Worm (Caenorhabditis elegans) whole organism, L4 larva: ENCODE data around the gene F14F7.4.

Source experiments
- D1046.2 ChIP-seq: fragments of 200-800 bp; sonication (Bioruptor generic); IDR thresholded peaks from 2 replicates; pipeline ENCODE4 v1.3.6; 2022; ENCODE audit warnings: missing genetic modification characterization, missing compliant biosample characterization
- F10B5.3 ChIP-seq: sonication (generic microtip); optimal IDR thresholded peaks from 2 replicates; lab custom pipeline; 2016; ENCODE audit warnings: mild to moderate bottlenecking, missing genetic modification characterization, missing compliant biosample characterization
- F26F4.8 ChIP-seq: fragments of 200-800 bp; sonication (Bioruptor generic); conservative IDR thresholded peaks from 2 replicates; pipeline ENCODE4 v1.3.6; 2022; ENCODE audit warnings: missing genetic modification characterization, missing compliant biosample characterization
- R02D3.7 ChIP-seq: fragments of 150-350 bp; sonication (generic microtip); optimal IDR thresholded peaks from 3 replicates; lab custom pipeline; 2014; ENCODE audit warnings: missing biosample characterization, missing genetic modification characterization
- T26A8.4 ChIP-seq: fragments of 200-800 bp; sonication (Bioruptor generic); IDR thresholded peaks from 2 replicates; pipeline ENCODE4 v1.3.6; 2022; ENCODE audit warnings: missing genetic modification characterization, missing compliant biosample characterization
- Y48G9A.11 ChIP-seq: fragments of 200-800 bp; sonication (Bioruptor generic); IDR thresholded peaks from 2 replicates; pipeline ENCODE4 v1.3.6; 2022; ENCODE audit warnings: missing genetic modification reagents, missing genetic modification characterization, missing compliant biosample characterization
- Y5F2A.4 ChIP-seq: fragments of 200-800 bp; sonication (Bioruptor generic); optimal IDR thresholded peaks from 2 replicates; lab custom pipeline; 2018; ENCODE audit warnings: mild to moderate bottlenecking, missing genetic modification characterization, missing compliant biosample characterization
- ZK546.5 ChIP-seq, 2 experiments: sonication (generic microtip); optimal IDR thresholded peaks; 2 replicates each; lab custom pipeline; 2017; ENCODE audit warnings: missing biosample characterization in 2 of 2, missing genetic modification characterization in 2 of 2
- aha-1 ChIP-seq: fragments of 150-350 bp; peaks from one replicate; lab custom pipeline; 2014; ENCODE audit warnings: missing biosample characterization, missing genetic modification characterization
- aly-2 ChIP-seq: sonication (generic microtip); optimal IDR thresholded peaks from 2 replicates; lab custom pipeline; 2018; ENCODE audit warnings: missing biosample characterization, missing genetic modification characterization
- arid-1 ChIP-seq: fragments of 200-800 bp; sonication (Bioruptor generic); conservative IDR thresholded peaks from 2 replicates; pipeline ENCODE4 v1.3.6; 2022; ENCODE audit warnings: missing genetic modification reagents, missing genetic modification characterization, missing compliant biosample characterization
- ceh-20 ChIP-seq: fragments of 200-800 bp; sonication (Bioruptor generic); IDR thresholded peaks from 2 replicates; pipeline ENCODE4 v1.3.6; 2022; ENCODE audit warnings: missing genetic modification reagents, missing genetic modification characterization, missing compliant biosample characterization
- ceh-62 ChIP-seq: sonication (generic microtip); optimal IDR thresholded peaks from 2 replicates; lab custom pipeline; 2017; ENCODE audit warnings: missing biosample characterization, missing genetic modification characterization
- ceh-82 ChIP-seq: sonication (generic microtip); optimal IDR thresholded peaks from 2 replicates; lab custom pipeline; 2017; ENCODE audit warnings: missing biosample characterization, missing genetic modification characterization
- ces-1 ChIP-seq: fragments of 150-350 bp; sonication (generic microtip); optimal IDR thresholded peaks from 4 replicates; lab custom pipeline; 2014; ENCODE audit warnings: missing biosample characterization, missing genetic modification reagents, missing genetic modification characterization
- daf-12 ChIP-seq: fragments of 150-350 bp; optimal IDR thresholded peaks from 2 replicates; lab custom pipeline; 2014; ENCODE audit warnings: missing biosample characterization, missing genetic modification reagents, missing genetic modification characterization
- duxl-1 ChIP-seq: sonication (generic microtip); optimal IDR thresholded peaks from 2 replicates; lab custom pipeline; 2016; ENCODE audit warnings: mild to moderate bottlenecking, missing genetic modification characterization, moderate library complexity, missing compliant biosample characterization; ENCODE audit not compliant: poor library complexity
- dve-1 ChIP-seq: sonication (generic microtip); optimal IDR thresholded peaks from 2 replicates; lab custom pipeline; 2017; ENCODE audit warnings: antibody characterized with exemption, mild to moderate bottlenecking, missing genetic modification characterization, missing compliant biosample characterization; ENCODE audit not compliant: insufficient read depth
- egl-27 ChIP-seq: sonication (generic microtip); optimal IDR thresholded peaks from 3 replicates; lab custom pipeline; 2017; ENCODE audit warnings: missing biosample characterization, missing genetic modification reagents, missing genetic modification characterization
- gei-8 ChIP-seq: fragments of 200-800 bp; sonication (Bioruptor generic); optimal IDR thresholded peaks from 2 replicates; lab custom pipeline; 2018; ENCODE audit warnings: mild to moderate bottlenecking, missing genetic modification characterization, missing compliant biosample characterization
- hif-1 ChIP-seq, 2 experiments: sonication (generic microtip); optimal IDR thresholded peaks; 2 replicates each; lab custom pipeline; 2016 to 2017; ENCODE audit warnings: missing compliant biosample characterization in 2 of 2, missing genetic modification characterization in 2 of 2, missing genetic modification reagents in 2 of 2, missing genotype in 2 of 2, mild to moderate bottlenecking in 1 of 2
- hlh-11 ChIP-seq: fragments of 200-800 bp; sonication (Bioruptor generic); optimal IDR thresholded peaks from 2 replicates; lab custom pipeline; 2018; ENCODE audit warnings: mild to moderate bottlenecking, missing genetic modification characterization, missing compliant biosample characterization
- hlh-30 ChIP-seq: sonication (generic microtip); optimal IDR thresholded peaks from 2 replicates; lab custom pipeline; 2017; ENCODE audit warnings: antibody characterized with exemption, mild to moderate bottlenecking, missing genetic modification characterization, missing compliant biosample characterization; ENCODE audit not compliant: insufficient read depth
- jun-1 ChIP-seq: fragments of 150-350 bp; optimal IDR thresholded peaks from 2 replicates; lab custom pipeline; 2014; ENCODE audit warnings: missing biosample characterization, missing genetic modification reagents, missing genetic modification characterization
- lin-1 ChIP-seq: fragments of 200-800 bp; sonication (Bioruptor generic); IDR thresholded peaks from 2 replicates; pipeline ENCODE4 v1.3.6; 2022; ENCODE audit warnings: missing genetic modification reagents, missing genetic modification characterization, missing compliant biosample characterization
- lin-13 ChIP-seq: fragments of 150-350 bp; optimal IDR thresholded peaks from 2 replicates; lab custom pipeline; 2014; ENCODE audit warnings: missing biosample characterization, missing genetic modification reagents, missing genetic modification characterization
- lin-15B ChIP-seq: fragments of 150-350 bp; sonication (generic microtip); optimal IDR thresholded peaks from 3 replicates; lab custom pipeline; 2014; ENCODE audit warnings: missing biosample characterization, missing genetic modification characterization
- lin-29 ChIP-seq: fragments of 200-800 bp; sonication (Bioruptor generic); IDR thresholded peaks from 2 replicates; pipeline ENCODE4 v1.3.6; 2022; ENCODE audit warnings: missing genetic modification reagents, missing genetic modification characterization, missing compliant biosample characterization
- lin-39 ChIP-seq: fragments of 150-350 bp; optimal IDR thresholded peaks from 2 replicates; lab custom pipeline; 2014; ENCODE audit warnings: missing biosample characterization, missing genetic modification reagents, missing genetic modification characterization
- lsy-2 ChIP-seq, 2 experiments: fragments of 150-350 bp in 1 of 2; sonication (generic microtip) in 1 of 2; optimal IDR thresholded peaks; 2 replicates each; lab custom pipeline; 2014 to 2017; ENCODE audit warnings: missing biosample characterization in 2 of 2, missing genetic modification characterization in 2 of 2
- mep-1 ChIP-seq: fragments of 150-350 bp; sonication (generic microtip); optimal IDR thresholded peaks from 3 replicates; lab custom pipeline; 2014; ENCODE audit warnings: missing biosample characterization, missing genetic modification characterization
- nhr-237 ChIP-seq: sonication (generic microtip); optimal IDR thresholded peaks from 2 replicates; lab custom pipeline; 2017; ENCODE audit warnings: missing biosample characterization, missing genetic modification characterization
- nhr-42 ChIP-seq: fragments of 200-800 bp; sonication (Bioruptor generic); IDR thresholded peaks from 2 replicates; pipeline ENCODE4 v1.3.6; 2022; ENCODE audit warnings: missing genetic modification characterization, missing compliant biosample characterization
- nhr-6 ChIP-seq: fragments of 150-350 bp; optimal IDR thresholded peaks from 2 replicates; lab custom pipeline; 2014; ENCODE audit warnings: missing biosample characterization, missing genetic modification characterization
- nhr-77 ChIP-seq: fragments of 150-350 bp; optimal IDR thresholded peaks from 2 replicates; lab custom pipeline; 2014; ENCODE audit warnings: missing biosample characterization, missing genetic modification characterization
- rbr-2 ChIP-seq: sonication (generic microtip); optimal IDR thresholded peaks from 2 replicates; lab custom pipeline; 2016; ENCODE audit warnings: missing genotype, missing genetic modification characterization, missing compliant biosample characterization
- sdz-12 ChIP-seq: fragments of 200-800 bp; sonication (Bioruptor generic); optimal IDR thresholded peaks from 2 replicates; lab custom pipeline; 2018; ENCODE audit warnings: mild to moderate bottlenecking, missing genetic modification characterization, missing compliant biosample characterization
- set-16 ChIP-seq: fragments of 200-800 bp; sonication (Bioruptor generic); IDR thresholded peaks from 2 replicates; pipeline ENCODE4 v1.3.6; 2022; ENCODE audit warnings: missing genetic modification reagents, missing genetic modification characterization, missing compliant biosample characterization
- snpc-1.2 ChIP-seq: fragments of 200-800 bp; sonication (Bioruptor generic); IDR thresholded peaks from 2 replicates; pipeline ENCODE4 v1.3.6; 2022; ENCODE audit warnings: missing genetic modification reagents, missing genetic modification characterization, missing compliant biosample characterization
- snpc-4 ChIP-seq: fragments of 150-350 bp; optimal IDR thresholded peaks from 2 replicates; lab custom pipeline; 2014; ENCODE audit warnings: missing biosample characterization, missing genetic modification characterization
- spr-3 ChIP-seq: fragments of 200-800 bp; sonication (Bioruptor generic); optimal IDR thresholded peaks from 2 replicates; lab custom pipeline; 2018; ENCODE audit warnings: mild to moderate bottlenecking, missing genetic modification characterization, missing compliant biosample characterization
- tra-1 ChIP-seq: fragments of 200-800 bp; sonication (Bioruptor generic); IDR thresholded peaks from 2 replicates; pipeline ENCODE4 v1.3.6; 2022; ENCODE audit warnings: missing genetic modification reagents, missing genetic modification characterization, missing compliant biosample characterization
- unc-130 ChIP-seq: sonication (generic microtip); optimal IDR thresholded peaks from 2 replicates; lab custom pipeline; 2016; ENCODE audit warnings: missing genetic modification reagents, missing genetic modification characterization, missing compliant biosample characterization
- unc-39 ChIP-seq: sonication (generic microtip); optimal IDR thresholded peaks from 2 replicates; lab custom pipeline; 2017; ENCODE audit warnings: missing biosample characterization, missing genetic modification characterization
- unc-62 ChIP-seq, 3 experiments: fragments of 150-350 bp in 1 of 3; sonication (generic microtip); optimal IDR thresholded peaks in 2 of 3; peaks in 1 of 3; 1 replicate in 1 of 3; 2 replicates in 2 of 3; lab custom pipeline; 2014 to 2017; ENCODE audit warnings: missing biosample characterization in 3 of 3, missing genetic modification characterization in 3 of 3, missing genetic modification reagents in 3 of 3, missing genotype in 1 of 3
- zag-1 ChIP-seq: fragments of 150-350 bp; optimal IDR thresholded peaks from 2 replicates; lab custom pipeline; 2014; ENCODE audit warnings: missing biosample characterization, missing genetic modification characterization
- zfp-3 ChIP-seq: fragments of 200-800 bp; sonication (Bioruptor generic); conservative IDR thresholded peaks from 2 replicates; pipeline ENCODE4 v1.3.6; 2022; ENCODE audit warnings: missing genetic modification reagents, missing genetic modification characterization, missing compliant biosample characterization

The F14F7.4 gene

ce11 chrIII:13029608-13030007 lies at the start of gene F14F7.4:
Gene F14F7.4 (minus strand): TSS chrIII:13029708.
- TF ChIP-seq hlh-30 (tag; lab: Kevin White, UChicago) = no peak
- no peak for TF ChIP-seq R02D3.7 (tag; lab: Kevin White, UChicago)
- TF ChIP-seq aha-1 = no peak
- no peak for TF ChIP-seq nhr-77 (tag; lab: Kevin White, UChicago)
- no peak for TF ChIP-seq arid-1

- no peak for TF ChIP-seq unc-39 (tag; lab: Kevin White, UChicago)
- no peak for TF ChIP-seq Y5F2A.4 (GFP tag; lab: Kevin White, UChicago)
- peak; percentile 29 for TF ChIP-seq rbr-2
- no peak for TF ChIP-seq lin-29 (GFP tag; lab: Robert Waterston, UW)
- no peak for TF ChIP-seq ces-1 (GFP tag; lab: Kevin White, UChicago)
- TF ChIP-seq hlh-30 (tag; lab: Kevin White, UChicago) = peak; percentile 65
- TF ChIP-seq lin-1 (GFP tag; lab: Robert Waterston, UW) = no peak
- TF ChIP-seq Y48G9A.11 (GFP tag; lab: Robert Waterston, UW) = no peak
- no peak for TF ChIP-seq gei-8 (GFP tag; lab: Kevin White, UChicago)
- no peak for TF ChIP-seq arid-1
- no peak for TF ChIP-seq duxl-1
- no peak for TF ChIP-seq zag-1 (tag; lab: Kevin White, UChicago)
- no peak for TF ChIP-seq sdz-12 (GFP tag; lab: Kevin White, UChicago)
- no peak for TF ChIP-seq zfp-3 (GFP tag; lab: Robert Waterston, UW)
- no peak for TF ChIP-seq hif-1 (tag; optimal IDR thresholded peaks at IDR 0.05; lab: Kevin White, UChicago)
- no peak for TF ChIP-seq nhr-237 (tag; lab: Kevin White, UChicago)
- no peak for TF ChIP-seq ceh-62 (tag; lab: Kevin White, UChicago)
- TF ChIP-seq ZK546.5 (tag; optimal IDR thresholded peaks at IDR 0.05; lab: Kevin White, UChicago) = no peak
- no peak for TF ChIP-seq ceh-82 (tag; lab: Kevin White, UChicago)
- TF ChIP-seq aha-1 = peak; percentile 79
- TF ChIP-seq ceh-20 = no peak
- TF ChIP-seq nhr-42 (GFP tag; lab: Robert Waterston, UW) = no peak
- TF ChIP-seq unc-62 (GFP tag; optimal IDR thresholded peaks at IDR 0.05 in 1 of 2; lab: Kevin White, UChicago) = no peak
- TF ChIP-seq unc-62 (tag; optimal IDR thresholded peaks at IDR 0.05; lab: Kevin White, UChicago) = no peak
- no peak for TF ChIP-seq jun-1 (tag; lab: Kevin White, UChicago)
- TF ChIP-seq lin-13 (GFP tag; lab: Kevin White, UChicago) = no peak
- no peak for TF ChIP-seq tra-1 (GFP tag; lab: Robert Waterston, UW)
- TF ChIP-seq egl-27 (tag; lab: Kevin White, UChicago) = no peak
- no peak for TF ChIP-seq lin-15B
- TF ChIP-seq lin-39 (tag; lab: Kevin White, UChicago) = no peak
- no peak for TF ChIP-seq snpc-1.2
- TF ChIP-seq F26F4.8 (GFP tag; lab: Robert Waterston, UW) = no peak
- TF ChIP-seq hlh-11 = peak; percentile 3
- no peak for TF ChIP-seq snpc-4 (tag; lab: Kevin White, UChicago)
- peak; percentile 27; the same call in 1 of the 2 replicates for TF ChIP-seq D1046.2 (GFP tag; lab: Robert Waterston, UW)
- TF ChIP-seq F10B5.3 (tag; lab: Kevin White, UChicago) = no peak
- no peak for TF ChIP-seq unc-130 (GFP tag; lab: Kevin White, UChicago)
- peak in 1 of 2 experiments; percentile 40 for TF ChIP-seq lsy-2 (tag; optimal IDR thresholded peaks at IDR 0.05; lab: Kevin White, UChicago)
- peak; percentile 82 for TF ChIP-seq set-16 (GFP tag; lab: Robert Waterston, UW)
- TF ChIP-seq aly-2 (tag; lab: Kevin White, UChicago) = no peak
- peak; percentile 11 for TF ChIP-seq dve-1 (tag; lab: Kevin White, UChicago)
- TF ChIP-seq mep-1 = no peak
- no peak for TF ChIP-seq nhr-6
- TF ChIP-seq T26A8.4 (GFP tag; lab: Robert Waterston, UW) = peak; percentile 49
- no peak for TF ChIP-seq daf-12
- TF ChIP-seq spr-3 (GFP tag; lab: Kevin White, UChicago) = peak; percentile 26
Observed at ce11 chrIII:13071432-13072259, 42.1 kb upstream of the F14F7.4 start.
